Fruit fly (Drosophila melanogaster): ENCODE data around the gene Uxs.

The Uxs gene

dm6 chr3L:8137448-8137906 lies 43.2 kb upstream of the Uxs start, which contains the start of the genes Setx and mus301 (continued):
- TF ChIP-seq repo (GFP tag; optimal IDR thresholded peaks at IDR 0.05), result peak; percentile 58
- TF ChIP-seq usp (GFP tag; optimal IDR thresholded peaks at IDR 0.05), result no peak
- peak; percentile 94 for TF ChIP-seq Sin3A (optimal IDR thresholded peaks at IDR 0.05)
- TF ChIP-seq pnt (GFP tag; optimal IDR thresholded peaks at IDR 0.05), result peak; percentile 76
- TF ChIP-seq tx (GFP tag; optimal IDR thresholded peaks at IDR 0.05), result peak; percentile 76
- TF ChIP-seq CG17912 (GFP tag; optimal IDR thresholded peaks at IDR 0.05), result peak; percentile 19
- no peak for TF ChIP-seq bbx (GFP tag; IDR thresholded peaks at IDR 0.05; ENCODE audit: partially characterized antibody)
- TF ChIP-seq CG12219 (GFP tag; optimal IDR thresholded peaks at IDR 0.05), result no peak
- peak; percentile 49 for TF ChIP-seq CG2202 (tag; optimal IDR thresholded peaks at IDR 0.05)
- peak; percentile 92 for TF ChIP-seq Hmr (GFP tag; optimal IDR thresholded peaks at IDR 0.05)
- peak; percentile 52; the same call in 1 of the 2 replicates for TF ChIP-seq CG31224 (GFP tag; IDR thresholded peaks at IDR 0.05)
- TF ChIP-seq dm (GFP tag; optimal IDR thresholded peaks at IDR 0.05), result peak; percentile 80
- no peak for TF ChIP-seq Sry-β (GFP tag; optimal IDR thresholded peaks at IDR 0.05)
- peak; percentile 94 for TF ChIP-seq CG2120 (GFP tag; optimal IDR thresholded peaks at IDR 0.05)
- TF ChIP-seq CG31388 (GFP tag; optimal IDR thresholded peaks at IDR 0.05), result peak; percentile 55
- TF ChIP-seq CG15269 (tag; optimal IDR thresholded peaks at IDR 0.05), result no peak
- TF ChIP-seq MBD-R2 (GFP tag; IDR thresholded peaks at IDR 0.05), result peak; percentile 96
- peak; percentile 81 for TF ChIP-seq caup (GFP tag; optimal IDR thresholded peaks at IDR 0.05; ENCODE audit: severe bottlenecking)
- no peak for TF ChIP-seq eve (GFP tag; optimal IDR thresholded peaks at IDR 0.05)
- TF ChIP-seq CG4617 (GFP tag; optimal IDR thresholded peaks at IDR 0.05; ENCODE audit: borderline replicate concordance), result peak; percentile 95
- no peak for TF ChIP-seq gsb-n (tag; optimal IDR thresholded peaks at IDR 0.05)
- TF ChIP-seq CG17359 (tag; optimal IDR thresholded peaks at IDR 0.05), result no peak
- TF ChIP-seq en (GFP tag; optimal IDR thresholded peaks at IDR 0.05), result no peak
- peak; percentile 37 for TF ChIP-seq CG4328 (GFP tag; optimal IDR thresholded peaks at IDR 0.05)
- TF ChIP-seq CG34224 (GFP tag; IDR thresholded peaks at IDR 0.05; ENCODE audit: partially characterized antibody), result no peak
- no peak for TF ChIP-seq pan (optimal IDR thresholded peaks at IDR 0.05)
- peak in 1 of 2 experiments; percentile 61 for TF ChIP-seq pan (GFP tag; optimal IDR thresholded peaks at IDR 0.05 in 1 of 2, IDR thresholded peaks at IDR 0.05 in 1 of 2)
- TF ChIP-seq bsh (GFP tag; optimal IDR thresholded peaks at IDR 0.05), result peak in 1 of 2 experiments; percentile 71
- 0 out of 2 replicates have a peak, but pooled peaks have one; percentile 48 for TF ChIP-seq ham (GFP tag; IDR thresholded peaks at IDR 0.05)
- TF ChIP-seq sug (tag; optimal IDR thresholded peaks at IDR 0.05), result peak; percentile 82
- peak; percentile 84 for TF ChIP-seq CG13775 (GFP tag; optimal IDR thresholded peaks at IDR 0.05)
- 0 out of 3 replicates have a peak, but pooled peaks have one; percentile 28 for TF ChIP-seq C15 (GFP tag; IDR thresholded peaks at IDR 0.05)
- TF ChIP-seq Lhr (GFP tag; optimal IDR thresholded peaks at IDR 0.05), result peak; percentile 95
- TF ChIP-seq NC2α (GFP tag; optimal IDR thresholded peaks at IDR 0.05), result peak; percentile 30
- peak; percentile 75 for TF ChIP-seq CG15601 (tag; optimal IDR thresholded peaks at IDR 0.05)
- no peak for TF ChIP-seq Bgb (GFP tag; IDR thresholded peaks at IDR 0.05; ENCODE audit: partially characterized antibody)
- no peak for TF ChIP-seq sim (GFP tag; IDR thresholded peaks at IDR 0.05)
- TF ChIP-seq CG1603 (tag; optimal IDR thresholded peaks at IDR 0.05), result peak; percentile 63
- no peak for TF ChIP-seq aop (GFP tag; IDR thresholded peaks at IDR 0.05)
- peak; percentile 59 for TF ChIP-seq Hmx (GFP tag; optimal IDR thresholded peaks at IDR 0.05)
- no peak for TF ChIP-seq h (optimal IDR thresholded peaks at IDR 0.05)
- peak; percentile 51; the same call in 1 of the 2 replicates for TF ChIP-seq cas (GFP tag; IDR thresholded peaks at IDR 0.05)

- peak; percentile 51 for TF ChIP-seq Blimp-1 (GFP tag; optimal IDR thresholded peaks at IDR 0.05)
- no peak for TF ChIP-seq prd (optimal IDR thresholded peaks at IDR 0.05)
- TF ChIP-seq prd (GFP tag; IDR thresholded peaks at IDR 0.05), result no peak
- no peak for TF ChIP-seq CG6654 (GFP tag; optimal IDR thresholded peaks at IDR 0.05)
- TF ChIP-seq ken (GFP tag; IDR thresholded peaks at IDR 0.05), result no peak
Measured at dm6 chr3L:8150284-8150683, 30.4 kb upstream of the Uxs start.

All from whole organism, embryonic.